Worm (Caenorhabditis elegans): ENCODE data around the gene Y41C4A.9.

Y41C4A.9 gene

ce11 chrIII:11746718-11747117, 28.3 kb upstream of the Y41C4A.9 start, which contains the start of gene mrt-2 (continued):
- TF ChIP-seq F33H1.4 (GFP tag; IDR thresholded peaks at IDR 0.05) = peak; percentile 54
- no peak for TF ChIP-seq T07F8.4 (tag; optimal IDR thresholded peaks at IDR 0.05)
- TF ChIP-seq ztf-22 (GFP tag; optimal IDR thresholded peaks at IDR 0.05) = no peak
- TF ChIP-seq hlh-26 (GFP tag; conservative IDR thresholded peaks at IDR 0.05) = no peak
- no peak for TF ChIP-seq sptf-2 (GFP tag; optimal IDR thresholded peaks at IDR 0.05)
- no peak for TF ChIP-seq F52B5.7 (tag; optimal IDR thresholded peaks at IDR 0.05)
- TF ChIP-seq mes-4 (tag; optimal IDR thresholded peaks at IDR 0.05) = no peak
- no peak for TF ChIP-seq ekl-4 (GFP tag; IDR thresholded peaks at IDR 0.05)
- TF ChIP-seq lin-26 (GFP tag; IDR thresholded peaks at IDR 0.05) = no peak
- TF ChIP-seq fkh-3 (tag; optimal IDR thresholded peaks at IDR 0.05) = no peak
- no peak for TF ChIP-seq lsy-27 (tag; optimal IDR thresholded peaks at IDR 0.05; ENCODE audit: borderline replicate concordance, insufficient read depth)
- no peak for TF ChIP-seq egrh-3 (GFP tag; IDR thresholded peaks at IDR 0.05)
- TF ChIP-seq hsf-1 (GFP tag; IDR thresholded peaks at IDR 0.05) = no peak
- TF ChIP-seq ztf-3 (GFP tag; optimal IDR thresholded peaks at IDR 0.05) = no peak
- TF ChIP-seq lin-35 (GFP tag; optimal IDR thresholded peaks at IDR 0.05) = peak in 2 of 3 experiments; percentile 35 to 86
- TF ChIP-seq madf-10 (tag; optimal IDR thresholded peaks at IDR 0.05) = peak; percentile 48
- no peak for TF ChIP-seq snpc-1.3 (tag; optimal IDR thresholded peaks at IDR 0.05; ENCODE audit: insufficient read depth)
- TF ChIP-seq hmg-1.2 (GFP tag; IDR thresholded peaks at IDR 0.05) = no peak
- TF ChIP-seq efl-1 (GFP tag; optimal IDR thresholded peaks at IDR 0.05) = peak; percentile 56
- TF ChIP-seq mcd-1 (GFP tag; IDR thresholded peaks at IDR 0.05) = peak; percentile 80
- no peak for TF ChIP-seq let-526 (GFP tag; IDR thresholded peaks at IDR 0.05)
- no peak for TF ChIP-seq nhr-27 (tag; optimal IDR thresholded peaks at IDR 0.05)
- no peak for TF ChIP-seq snpc-4 (GFP tag; optimal IDR thresholded peaks at IDR 0.05)
- peak in 1 of 4 experiments; percentile 21 for TF ChIP-seq snpc-4 (tag; optimal IDR thresholded peaks at IDR 0.05)
- no peak for TF ChIP-seq nhr-120 (GFP tag; IDR thresholded peaks at IDR 0.05)
- no peak for TF ChIP-seq nfya-2 (GFP tag; IDR thresholded peaks at IDR 0.05)
- TF ChIP-seq cebp-2 (GFP tag; IDR thresholded peaks at IDR 0.05) = no peak
- TF ChIP-seq B0336.3 (GFP tag; IDR thresholded peaks at IDR 0.05) = peak; percentile 22; the same call in 1 of the 2 replicates
- no peak for TF ChIP-seq pbrm-1 (GFP tag; IDR thresholded peaks at IDR 0.05)
- no peak for TF ChIP-seq Y53G8AR.9 (GFP tag; conservative IDR thresholded peaks at IDR 0.05)
- no peak for TF ChIP-seq akir-1 (GFP tag; optimal IDR thresholded peaks at IDR 0.05)
- no peak for TF ChIP-seq hlh-12 (tag; optimal IDR thresholded peaks at IDR 0.05)
- TF ChIP-seq ztf-28 (GFP tag; IDR thresholded peaks at IDR 0.05) = no peak
- no peak for TF ChIP-seq B0261.1 (tag; optimal IDR thresholded peaks at IDR 0.05)
- no peak for TF ChIP-seq B0035.1 (tag; optimal IDR thresholded peaks at IDR 0.05)
- TF ChIP-seq lag-1 (GFP tag; IDR thresholded peaks at IDR 0.05) = no peak
- TF ChIP-seq rcor-1 (GFP tag; IDR thresholded peaks at IDR 0.05) = peak; percentile 76
- no peak for TF ChIP-seq zfh-2 (GFP tag; conservative IDR thresholded peaks at IDR 0.05)
- TF ChIP-seq F22D6.2 (tag; optimal IDR thresholded peaks at IDR 0.05) = peak; percentile 37
- no peak for TF ChIP-seq bed-1 (GFP tag; IDR thresholded peaks at IDR 0.05)
- TF ChIP-seq T26A5.8 (tag; optimal IDR thresholded peaks at IDR 0.05) = no peak
- peak; percentile 57; the same call in 1 of the 2 replicates for TF ChIP-seq ceh-100 (GFP tag; IDR thresholded peaks at IDR 0.05)
- no peak for TF ChIP-seq tbx-9 (tag; optimal IDR thresholded peaks at IDR 0.05; ENCODE audit: borderline replicate concordance)
- TF ChIP-seq ceh-91 (GFP tag; IDR thresholded peaks at IDR 0.05) = no peak
- TF ChIP-seq nfya-1 (tag; optimal IDR thresholded peaks at IDR 0.05; ENCODE audit: borderline replicate concordance, insufficient read depth) = no peak
- no peak for TF ChIP-seq somi-1 (GFP tag; optimal IDR thresholded peaks at IDR 0.05)
- no peak for TF ChIP-seq nhr-179 (tag; optimal IDR thresholded peaks at IDR 0.05)
- no peak for TF ChIP-seq ets-4 (GFP tag; optimal IDR thresholded peaks at IDR 0.05)
- no peak; the same call in 1 of the 2 replicates for TF ChIP-seq Y67H2A.10 (GFP tag; conservative IDR thresholded peaks at IDR 0.05)
- no peak for TF ChIP-seq mxl-1 (tag; optimal IDR thresholded peaks at IDR 0.05)

Data from whole organism, young adult.